Worm (Caenorhabditis elegans) whole organism, young adult: ENCODE results near the gene W03A5.6.

Experiments
- F22D6.2 ChIP-seq: sonication (generic microtip); optimal IDR thresholded peaks from 2 replicates; lab custom pipeline; 2016; ENCODE audit warnings: mild to moderate bottlenecking, missing genetic modification characterization, missing compliant biosample characterization
- Y56A3A.18 ChIP-seq: fragments of 200-800 bp; sonication (Bioruptor generic); IDR thresholded peaks from 2 replicates; pipeline ENCODE4 v1.3.6; 2022; ENCODE audit warnings: missing genetic modification reagents, missing genetic modification characterization, missing compliant biosample characterization
- ama-1 ChIP-seq, 3 experiments: fragments of 150-350 bp in 1 of 3; sonication (generic microtip) in 2 of 3; optimal IDR thresholded peaks; 2 replicates each; lab custom pipeline; 2014 to 2018; ENCODE audit warnings: missing biosample characterization in 2 of 3, missing genetic modification characterization in 2 of 3, missing genetic modification reagents in 2 of 3
- attf-5 ChIP-seq: fragments of 200-800 bp; sonication (Bioruptor generic); optimal IDR thresholded peaks from 2 replicates; lab custom pipeline; 2018; ENCODE audit warnings: mild to moderate bottlenecking, missing genetic modification characterization, missing compliant biosample characterization
- gei-17 ChIP-seq: fragments of 200-800 bp; sonication (Bioruptor generic); optimal IDR thresholded peaks from 2 replicates; lab custom pipeline; 2018; ENCODE audit warnings: mild to moderate bottlenecking, missing genetic modification characterization, missing compliant biosample characterization
- hmg-1.2 ChIP-seq: fragments of 200-800 bp; sonication (Bioruptor generic); IDR thresholded peaks from 2 replicates; pipeline ENCODE4 v1.3.6; 2022; ENCODE audit warnings: missing genetic modification reagents, missing genetic modification characterization, missing compliant biosample characterization
- lsy-27 ChIP-seq: sonication (generic microtip); optimal IDR thresholded peaks from 2 replicates; lab custom pipeline; 2017; ENCODE audit warnings: missing genetic modification characterization, mild to moderate bottlenecking, missing compliant biosample characterization, antibody characterized with exemption, missing genotype, borderline replicate concordance; ENCODE audit not compliant: insufficient read depth
- nhr-120 ChIP-seq: fragments of 200-800 bp; sonication (Bioruptor generic); IDR thresholded peaks from 2 replicates; pipeline ENCODE4 v1.3.6; 2022; ENCODE audit warnings: missing genetic modification characterization, missing compliant biosample characterization
- pha-4 ChIP-seq: fragments of 150-350 bp; sonication (generic microtip); optimal IDR thresholded peaks from 2 replicates; lab custom pipeline; 2014; ENCODE audit warnings: missing biosample characterization, missing genetic modification reagents, missing genetic modification characterization

- no peak for TF ChIP-seq ama-1 (optimal IDR thresholded peaks at IDR 0.05; lab: Kevin White, UChicago)
- TF ChIP-seq ama-1 (GFP tag; optimal IDR thresholded peaks at IDR 0.05; lab: Kevin White, UChicago) = no peak
- no peak for TF ChIP-seq pha-4 (tag; lab: Kevin White, UChicago)
- TF ChIP-seq Y56A3A.18 (GFP tag; lab: Robert Waterston, UW) = no peak
- no peak for TF ChIP-seq nhr-120
- TF ChIP-seq gei-17 = no peak
- no peak for TF ChIP-seq attf-5 (GFP tag; lab: Kevin White, UChicago)
- TF ChIP-seq hmg-1.2 (GFP tag; lab: Robert Waterston, UW) = no peak
- TF ChIP-seq lsy-27 (tag; lab: Kevin White, UChicago) = no peak
- TF ChIP-seq F22D6.2 (tag; lab: Kevin White, UChicago) = no peak
Observed at ce11 chrIII:5388113-5388512, 52.3 kb downstream of the W03A5.6 start.
